Worm (Caenorhabditis elegans) whole organism, late embryonic: Measurements from ENCODE around the gene bgnt-1.2.

ENCODE experiments used
- F13H6.1 ChIP-seq: sonication (generic microtip); optimal IDR thresholded peaks from 2 replicates; lab custom pipeline; 2016; ENCODE audit warnings: missing genetic modification characterization, missing compliant biosample characterization
- ama-1 ChIP-seq: fragments of 150-350 bp; optimal IDR thresholded peaks from 2 replicates; lab custom pipeline; 2014
- ceh-14 ChIP-seq: sonication (generic microtip); optimal IDR thresholded peaks from 2 replicates; lab custom pipeline; 2016; ENCODE audit warnings: missing genotype, missing genetic modification characterization, missing compliant biosample characterization
- ceh-2 ChIP-seq: sonication (generic microtip); optimal IDR thresholded peaks from 2 replicates; lab custom pipeline; 2016; ENCODE audit warnings: missing genotype, missing genetic modification characterization, missing compliant biosample characterization
- ceh-9 ChIP-seq: sonication (generic microtip); optimal IDR thresholded peaks from 2 replicates; lab custom pipeline; 2016; ENCODE audit warnings: mild to moderate bottlenecking, missing genetic modification characterization, inconsistent platforms, missing compliant biosample characterization
- hlh-30 ChIP-seq: sonication (generic microtip); optimal IDR thresholded peaks from 2 replicates; lab custom pipeline; 2017; ENCODE audit warnings: antibody characterized with exemption, missing genetic modification characterization, missing compliant biosample characterization; ENCODE audit not compliant: insufficient read depth
- nfya-1 ChIP-seq: sonication (generic microtip); optimal IDR thresholded peaks from 2 replicates; lab custom pipeline; 2017; ENCODE audit warnings: missing genetic modification characterization, mild to moderate bottlenecking, missing compliant biosample characterization, antibody characterized with exemption, moderate library complexity
- nhr-11 ChIP-seq: fragments of 150-350 bp; optimal IDR thresholded peaks from 2 replicates; lab custom pipeline; 2014; ENCODE audit warnings: missing biosample characterization, missing genetic modification characterization
- sox-4 ChIP-seq: sonication (generic microtip); optimal IDR thresholded peaks from 2 replicates; lab custom pipeline; 2017; ENCODE audit warnings: mild to moderate bottlenecking, missing genetic modification characterization, inconsistent platforms, missing compliant biosample characterization
- tbx-7 ChIP-seq: sonication (generic microtip); optimal IDR thresholded peaks from 2 replicates; lab custom pipeline; 2016; ENCODE audit warnings: missing genotype, missing genetic modification characterization, missing compliant biosample characterization

DNA sequence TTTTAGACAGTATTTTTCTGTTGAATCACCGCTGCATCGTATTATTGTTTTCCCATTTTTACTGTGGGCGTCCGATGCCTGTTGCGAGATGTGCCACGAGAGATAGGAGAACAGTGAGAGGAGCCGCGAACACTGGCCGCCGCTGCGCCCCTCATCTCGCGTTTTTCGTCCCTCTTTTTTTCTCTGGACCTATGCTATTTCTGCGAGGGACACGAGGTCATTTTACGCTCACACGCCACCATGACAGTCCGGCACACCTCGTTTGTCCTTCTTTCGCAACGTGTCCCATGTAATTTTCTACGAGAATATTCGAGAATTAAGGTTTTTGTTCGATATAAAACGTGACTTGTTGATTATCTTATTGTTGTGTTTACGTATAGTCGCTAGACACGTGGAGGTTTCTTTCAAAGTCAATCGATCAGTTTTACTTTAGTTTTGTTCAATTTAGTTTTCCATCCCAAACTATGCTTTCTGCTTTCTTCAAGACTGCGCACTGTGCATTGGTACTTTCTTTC lies 50.4 kb downstream of the bgnt-1.2 start, which contains the start of gene lbp-9:
- TF ChIP-seq ceh-14 (tag; lab: Kevin White, UChicago), result no peak
- no peak for TF ChIP-seq hlh-30 (tag; lab: Kevin White, UChicago)
- TF ChIP-seq nfya-1, result no peak
- no peak for TF ChIP-seq ceh-9
- TF ChIP-seq nhr-11 (tag; lab: Kevin White, UChicago), result no peak
- TF ChIP-seq F13H6.1, result no peak
- no peak for TF ChIP-seq ceh-2 (tag; lab: Kevin White, UChicago)
- no peak for TF ChIP-seq ama-1 (lab: Kevin White, UChicago)
- TF ChIP-seq sox-4 (tag; lab: Kevin White, UChicago), result no peak
- no peak for TF ChIP-seq tbx-7 (tag; lab: Kevin White, UChicago)
